Fruit fly (Drosophila melanogaster) whole organism, wandering third instar larva: ENCODE data around the gene CG6409.
A peak's percentile ranks its signal among the peaks of the same experiment; 100 is the strongest.

ENCODE experiments used
- CG9705 ChIP-seq: fragments of 200-800 bp; sonication (Bioruptor generic); optimal IDR thresholded peaks from 2 replicates; lab custom pipeline; 2018; ENCODE audit warnings: missing biosample characterization, mild to moderate bottlenecking, missing genetic modification characterization
- GATAd ChIP-seq: sonication (Bioruptor generic); optimal IDR thresholded peaks from 2 replicates; lab custom pipeline; 2016; ENCODE audit warnings: missing biosample characterization, missing genetic modification characterization
- Hnf4 ChIP-seq: fragments of 200-800 bp; sonication (Bioruptor generic); optimal IDR thresholded peaks from 2 replicates; lab custom pipeline; 2016; ENCODE audit warnings: missing biosample characterization, mild to moderate bottlenecking, missing genetic modification characterization
- Jra ChIP-seq: sonication (Bioruptor generic); optimal IDR thresholded peaks from 2 replicates; lab custom pipeline; 2016; ENCODE audit warnings: missing biosample characterization, missing genetic modification characterization
- Mio ChIP-seq: sonication (Bioruptor generic); optimal IDR thresholded peaks from 2 replicates; lab custom pipeline; 2016; ENCODE audit warnings: missing biosample characterization, missing genetic modification characterization
- Myc ChIP-seq: fragments of >200 bp; optimal IDR thresholded peaks from 2 replicates; lab custom pipeline; 2017
- N ChIP-seq: fragments of >200 bp; optimal IDR thresholded peaks from 2 replicates; lab custom pipeline; 2018; ENCODE audit warnings: missing biosample characterization, missing external identifiers, missing genetic modification characterization
- OdsH ChIP-seq: fragments of 200-800 bp; sonication (Bioruptor generic); optimal IDR thresholded peaks from 2 replicates; lab custom pipeline; 2016; ENCODE audit warnings: missing biosample characterization, mild to moderate bottlenecking, missing genetic modification characterization
- Rel ChIP-seq, 2 experiments: fragments of 200-800 bp; sonication (Bioruptor generic) in 1 of 2; optimal IDR thresholded peaks; 2 replicates in 1 of 2; 3 replicates in 1 of 2; lab custom pipeline; 2016 to 2019; ENCODE audit warnings: mild to moderate bottlenecking in 2 of 2, missing biosample characterization in 2 of 2, missing genetic modification characterization in 2 of 2, moderate library complexity in 1 of 2
- Sp1 ChIP-seq: fragments of 200-800 bp; sonication (Bioruptor generic); optimal IDR thresholded peaks from 3 replicates; lab custom pipeline; 2019; ENCODE audit warnings: missing biosample characterization, mild to moderate bottlenecking, missing genetic modification characterization, moderate library complexity
- Vsx2 ChIP-seq: fragments of 200-300, 225-300 bp; sonication (Bioruptor generic); optimal IDR thresholded peaks from 2 replicates; lab custom pipeline; 2018; ENCODE audit warnings: missing biosample characterization, missing genetic modification characterization; ENCODE audit not compliant: partially characterized antibody
- br ChIP-seq: fragments of 200-800 bp; sonication (Bioruptor generic); optimal IDR thresholded peaks from 2 replicates; lab custom pipeline; 2016; ENCODE audit warnings: missing biosample characterization, missing genetic modification characterization
- dl ChIP-seq, 2 experiments: fragments of 175-275, 200-275 bp in 1 of 2; fragments of 200-275 bp in 1 of 2; sonication (Bioruptor generic); optimal IDR thresholded peaks; lab custom pipeline; 2018; ENCODE audit warnings: mild to moderate bottlenecking in 2 of 2, missing biosample characterization in 2 of 2, missing genetic modification characterization in 2 of 2, moderate library complexity in 2 of 2; ENCODE audit not compliant: partially characterized antibody in 2 of 2, insufficient read depth in 1 of 2
- ey ChIP-seq: fragments of 200-800 bp; sonication (Bioruptor generic); optimal IDR thresholded peaks from 2 replicates; lab custom pipeline; 2016; ENCODE audit warnings: missing biosample characterization, missing genetic modification characterization
- foxo ChIP-seq, 2 experiments: fragments of 200-800 bp; sonication (Bioruptor generic); optimal IDR thresholded peaks; 2 replicates in 1 of 2; 3 replicates in 1 of 2; lab custom pipeline; 2016 to 2017; ENCODE audit warnings: missing biosample characterization in 2 of 2, missing genetic modification characterization in 2 of 2
- fru ChIP-seq: fragments of 200-800 bp; sonication (Bioruptor generic); optimal IDR thresholded peaks from 3 replicates; lab custom pipeline; 2016; ENCODE audit warnings: missing biosample characterization, mild to moderate bottlenecking, missing genetic modification characterization
- h ChIP-seq: fragments of 200-800 bp; sonication (Bioruptor generic); optimal IDR thresholded peaks from 3 replicates; lab custom pipeline; 2016; ENCODE audit warnings: missing biosample characterization, mild to moderate bottlenecking, missing genetic modification characterization
- jim ChIP-seq: fragments of 175-275, 200-325 bp; sonication (Bioruptor generic); optimal IDR thresholded peaks from 2 replicates; lab custom pipeline; 2016; ENCODE audit warnings: missing biosample characterization, mild to moderate bottlenecking, missing genetic modification characterization
- lola ChIP-seq: fragments of >200 bp; optimal IDR thresholded peaks from 2 replicates; lab custom pipeline; 2017; ENCODE audit warnings: missing biosample characterization, missing genetic modification characterization
- pan ChIP-seq: fragments of >200 bp; optimal IDR thresholded peaks from 2 replicates; lab custom pipeline; 2017
- psq ChIP-seq: fragments of 200-800 bp; sonication (Bioruptor generic); optimal IDR thresholded peaks from 3 replicates; lab custom pipeline; 2017; ENCODE audit warnings: missing biosample characterization, mild to moderate bottlenecking, missing genetic modification characterization, moderate library complexity
- sage ChIP-seq: fragments of 200-800 bp; sonication (Bioruptor generic); optimal IDR thresholded peaks from 2 replicates; lab custom pipeline; 2016; ENCODE audit warnings: missing biosample characterization, mild to moderate bottlenecking, missing genetic modification characterization
- tai ChIP-seq: sonication (Bioruptor generic); optimal IDR thresholded peaks from 2 replicates; lab custom pipeline; 2016; ENCODE audit warnings: missing biosample characterization, missing genetic modification characterization
- woc ChIP-seq: sonication (Bioruptor generic); optimal IDR thresholded peaks from 2 replicates; lab custom pipeline; 2016; ENCODE audit warnings: missing biosample characterization, mild to moderate bottlenecking, missing genetic modification characterization

CG6409 gene

DNA sequence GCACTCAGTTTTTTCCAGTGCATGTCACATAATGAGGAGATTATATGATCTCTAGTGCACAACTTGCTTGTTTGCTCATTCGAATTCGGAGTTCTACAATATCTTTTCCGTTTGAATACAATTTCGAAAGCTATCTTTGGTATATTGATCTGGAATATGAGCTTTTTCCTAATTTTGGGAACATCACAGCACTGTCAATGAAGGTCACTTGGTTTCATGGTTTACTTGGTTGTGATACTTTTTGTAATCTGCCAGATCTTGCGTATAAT lies 14.9 kb downstream of the CG6409 start:
- TF ChIP-seq CG9705 (GFP tag; lab: Kevin White, UChicago) (no peak), sage (GFP tag; lab: Kevin White, UChicago) (no peak), Mio (GFP tag; lab: Kevin White, UChicago) (no peak), Sp1 (GFP tag; lab: Kevin White, UChicago) (no peak)

DNA sequence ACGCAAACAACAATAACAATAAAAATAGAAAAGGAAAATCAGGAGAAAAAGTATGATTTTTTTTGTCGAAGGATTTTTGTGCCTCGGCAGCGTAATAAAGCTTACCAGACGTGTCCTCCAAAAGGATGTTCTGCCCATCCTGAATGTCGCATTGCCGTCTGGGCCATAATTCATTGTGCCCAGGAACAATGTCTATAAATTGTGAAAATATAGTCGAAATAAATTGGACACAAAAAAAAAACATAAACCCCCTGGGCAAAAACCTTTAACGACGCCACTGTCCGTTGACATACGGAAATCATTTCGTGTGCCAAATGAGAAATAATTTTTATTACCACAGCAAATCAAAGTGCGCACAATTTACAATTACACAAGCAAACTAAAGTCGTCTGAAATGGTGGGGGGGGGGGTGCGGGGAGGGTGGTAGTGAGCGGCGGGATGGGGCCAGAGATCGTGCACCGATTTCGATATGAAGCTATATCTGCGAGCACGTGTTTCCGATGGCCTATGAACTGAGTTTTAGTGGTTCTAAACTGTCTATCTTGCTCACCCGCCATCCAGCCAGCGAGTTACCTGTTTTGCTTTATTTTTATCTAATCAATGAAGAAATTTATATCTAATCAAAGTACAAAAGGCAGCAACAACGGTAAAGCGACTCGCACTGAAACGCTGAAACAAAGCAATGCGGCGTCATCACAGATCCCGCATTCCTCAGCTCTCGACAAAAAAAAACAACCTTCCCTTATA lies 15.4 kb downstream of the CG6409 start:
- TF ChIP-seq foxo (GFP tag; optimal IDR thresholded peaks at IDR 0.05; lab: Kevin White, UChicago) = peak in 1 of 2 experiments; percentile 5
- TF ChIP-seq OdsH (GFP tag; lab: Kevin White, UChicago) = peak; percentile 3
- TF ChIP-seq Hnf4 = no peak
- TF ChIP-seq, all 38 proteins: peak for 2

DNA sequence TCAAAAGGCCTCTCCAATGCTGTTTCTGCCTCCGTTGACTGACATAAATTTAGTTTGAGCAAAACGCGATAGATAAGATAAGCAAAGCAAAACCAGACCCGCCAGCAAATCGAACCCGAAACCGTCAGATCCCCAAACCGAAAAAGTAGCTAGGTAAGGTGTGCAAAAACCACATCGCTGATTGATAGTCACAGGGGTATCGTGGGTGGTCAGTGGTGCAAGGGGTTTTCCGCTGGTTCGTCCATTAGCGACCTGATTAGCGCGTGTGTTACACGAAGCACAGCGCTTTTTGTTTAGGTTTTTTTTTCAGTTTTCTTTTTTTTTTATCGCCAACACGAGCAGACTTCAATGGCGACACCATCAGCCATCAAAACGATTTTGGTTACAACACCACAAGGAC lies 18.3 kb downstream of the CG6409 start:
- no peak for TF ChIP-seq Rel (GFP tag; optimal IDR thresholded peaks at IDR 0.05; lab: Kevin White, UChicago)
- peak; percentile 9 for TF ChIP-seq Rel (tag; optimal IDR thresholded peaks at IDR 0.05; lab: Kevin White, UChicago)
- TF ChIP-seq GATAd (GFP tag; lab: Kevin White, UChicago) = no peak
- no peak for TF ChIP-seq CG9705 (GFP tag; lab: Kevin White, UChicago)
- no peak for TF ChIP-seq OdsH (GFP tag; lab: Kevin White, UChicago)
- TF ChIP-seq Vsx2 (GFP tag; lab: Kevin White, UChicago) = peak; percentile 67
- TF ChIP-seq fru (GFP tag; lab: Kevin White, UChicago) = peak; percentile 22

DNA sequence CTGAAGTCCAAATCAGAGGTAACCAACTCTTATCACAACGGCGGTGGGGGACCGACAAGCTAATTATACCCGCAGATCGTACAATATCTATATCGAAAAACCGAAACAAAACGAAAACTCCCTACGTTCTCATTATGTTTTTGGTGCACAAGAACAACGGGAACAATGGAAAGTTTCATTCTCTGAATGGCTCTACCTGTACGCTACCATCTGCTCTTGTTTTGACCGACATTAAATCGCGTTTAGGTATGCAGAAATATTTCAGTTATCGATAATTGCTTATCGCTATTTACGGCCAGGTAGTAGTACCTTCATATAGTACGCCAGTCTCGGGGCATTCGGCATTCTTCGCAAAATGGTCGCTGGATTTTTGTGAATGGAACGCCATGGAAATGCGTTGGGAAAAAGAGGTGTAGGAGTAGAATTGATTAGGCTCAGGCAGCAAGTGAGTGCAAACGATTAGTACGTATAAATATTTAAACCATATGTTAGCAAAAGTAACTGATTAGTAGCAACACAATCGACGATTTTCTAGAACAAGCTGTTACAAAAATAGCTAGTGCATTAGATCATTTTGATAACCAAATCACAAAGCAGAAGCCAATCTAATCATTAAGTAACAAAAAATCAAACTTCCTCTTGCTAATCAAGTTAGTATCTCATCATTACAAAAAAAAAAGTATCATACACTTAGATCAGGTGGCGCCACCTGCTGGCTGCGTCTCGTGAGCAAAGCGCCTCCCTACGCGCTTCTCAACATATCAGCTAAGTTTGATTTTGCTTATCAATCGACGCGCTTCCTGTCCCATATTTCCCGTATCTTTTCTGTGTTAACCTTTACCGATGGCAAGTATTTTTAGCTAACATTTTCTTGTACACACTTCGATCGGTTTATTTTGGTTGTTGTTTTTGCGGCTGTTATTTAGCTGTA lies 19.4 kb downstream of the CG6409 start:
- TF ChIP-seq lola = no peak
- no peak for TF ChIP-seq dl (GFP tag; optimal IDR thresholded peaks at IDR 0.05; lab: Kevin White, UChicago; ENCODE audit: insufficient read depth in 1 of 2, partially characterized antibody in 2 of 2)
- peak; percentile 32 for TF ChIP-seq tai (GFP tag; lab: Kevin White, UChicago)
- no peak for TF ChIP-seq pan (lab: Kevin White, UChicago)
- TF ChIP-seq h (GFP tag; lab: Kevin White, UChicago) = no peak
- no peak for TF ChIP-seq Jra (GFP tag; lab: Kevin White, UChicago)
- no peak for TF ChIP-seq Myc (lab: Kevin White, UChicago)
- TF ChIP-seq woc (GFP tag; lab: Kevin White, UChicago) = no peak
- TF ChIP-seq psq (GFP tag; lab: Kevin White, UChicago) = no peak
- peak; percentile 77 for TF ChIP-seq Vsx2 (GFP tag; lab: Kevin White, UChicago)
- no peak for TF ChIP-seq OdsH (GFP tag; lab: Kevin White, UChicago)
- TF ChIP-seq fru (GFP tag; lab: Kevin White, UChicago) = no peak
- no peak for TF ChIP-seq N (GFP tag; lab: Kevin White, UChicago)
- TF ChIP-seq Hnf4 = no peak
- no peak for TF ChIP-seq CG9705 (GFP tag; lab: Kevin White, UChicago)

DNA sequence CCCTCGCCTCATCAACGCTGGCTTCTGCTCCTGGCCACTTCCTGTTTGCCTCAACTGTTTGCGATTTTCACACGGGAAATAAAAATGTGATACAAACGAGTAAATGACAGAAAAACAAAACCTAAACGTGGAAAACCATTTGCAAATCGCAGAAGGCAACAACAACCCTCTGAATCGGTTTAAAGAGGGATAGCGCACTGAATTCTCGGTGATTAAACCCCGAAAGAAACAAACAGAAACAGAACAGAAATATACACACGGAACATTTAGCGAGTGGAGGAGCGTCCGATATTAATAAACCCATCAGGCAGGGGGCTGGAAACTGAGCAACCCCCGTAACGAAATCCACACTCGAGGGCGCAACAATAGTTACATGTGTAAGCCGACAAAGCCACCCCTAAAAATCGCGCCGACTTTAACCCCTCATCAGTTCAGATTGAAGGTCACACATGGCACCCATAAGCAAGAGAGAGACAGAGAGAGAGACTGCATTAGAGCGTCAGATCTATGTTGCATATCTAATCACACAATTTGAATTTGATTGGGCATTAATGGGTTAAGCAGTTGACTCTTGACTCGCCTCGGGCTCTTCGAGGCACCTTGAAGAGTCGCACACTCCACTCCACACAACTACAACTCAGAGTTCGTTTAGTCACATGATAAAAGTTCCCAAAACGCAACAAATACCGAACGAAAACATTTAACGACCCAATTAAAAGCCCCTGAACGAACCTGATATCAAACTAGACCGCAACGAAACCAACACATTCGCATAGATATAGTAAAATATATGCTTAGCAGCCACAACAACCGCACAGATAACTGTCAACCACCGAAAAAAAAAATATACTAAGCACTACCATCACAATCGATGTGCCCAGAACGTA lies 20.3 kb downstream of the CG6409 start:
- TF ChIP-seq br (GFP tag; lab: Kevin White, UChicago) (peak; percentile 24), ey (GFP tag; lab: Kevin White, UChicago) (peak; percentile 15), jim (no peak)
